Fruit fly (Drosophila melanogaster) Kc167 (cell line): ENCODE data around the gene GNBP2.

Source experiments
- Myc ChIP-seq: fragments of >200 bp; optimal IDR thresholded peaks from 2 replicates; lab custom pipeline; 2017; ENCODE audit warnings: missing external identifiers
- Sin3A ChIP-seq: fragments of >200 bp; optimal IDR thresholded peaks from 2 replicates; lab custom pipeline; 2018; ENCODE audit warnings: missing external identifiers
- h ChIP-seq: fragments of >200 bp; optimal IDR thresholded peaks from 3 replicates; lab custom pipeline; 2018; ENCODE audit warnings: missing external identifiers
- insv ChIP-seq: fragments of >200 bp; optimal IDR thresholded peaks from 3 replicates; lab custom pipeline; 2018; ENCODE audit warnings: missing external identifiers
- psq ChIP-seq: fragments of >200 bp; optimal IDR thresholded peaks from 2 replicates; lab custom pipeline; 2017; ENCODE audit warnings: missing external identifiers
- ttk ChIP-seq: sonication (Bioruptor generic); optimal IDR thresholded peaks from 2 replicates; lab custom pipeline; 2017; ENCODE audit warnings: missing external identifiers

Gene GNBP2

dm6 chr3L:18627657-18628455, 47.4 kb downstream of the GNBP2 start:
- no peak for TF ChIP-seq Myc (lab: Kevin White, UChicago)
- TF ChIP-seq psq (lab: Kevin White, UChicago), result no peak
- TF ChIP-seq insv (lab: Kevin White, UChicago), result no peak
- no peak for TF ChIP-seq Sin3A (lab: Kevin White, UChicago)
- TF ChIP-seq h (lab: Kevin White, UChicago), result no peak
- no peak for TF ChIP-seq ttk

dm6 chr3L:18626451-18627079, 48.6 kb downstream of the GNBP2 start:
- TF ChIP-seq Myc (lab: Kevin White, UChicago) (no peak), psq (lab: Kevin White, UChicago) (no peak), insv (lab: Kevin White, UChicago) (no peak), Sin3A (lab: Kevin White, UChicago) (no peak), h (lab: Kevin White, UChicago) (no peak), ttk (no peak)

dm6 chr3L:18625786-18626185, 49.4 kb downstream of the GNBP2 start, which contains the start of gene MYPT-75D:
Gene MYPT-75D (plus strand): TSS chr3L:18625959.
- TF ChIP-seq h (lab: Kevin White, UChicago), result no peak
- TF ChIP-seq Myc (lab: Kevin White, UChicago), result no peak
- TF ChIP-seq psq (lab: Kevin White, UChicago), result no peak
- TF ChIP-seq insv (lab: Kevin White, UChicago), result no peak
- TF ChIP-seq Sin3A (lab: Kevin White, UChicago), result no peak
- no peak for TF ChIP-seq ttk
